Worm (Caenorhabditis elegans): ENCODE measurements around the gene clc-20.

DNA sequence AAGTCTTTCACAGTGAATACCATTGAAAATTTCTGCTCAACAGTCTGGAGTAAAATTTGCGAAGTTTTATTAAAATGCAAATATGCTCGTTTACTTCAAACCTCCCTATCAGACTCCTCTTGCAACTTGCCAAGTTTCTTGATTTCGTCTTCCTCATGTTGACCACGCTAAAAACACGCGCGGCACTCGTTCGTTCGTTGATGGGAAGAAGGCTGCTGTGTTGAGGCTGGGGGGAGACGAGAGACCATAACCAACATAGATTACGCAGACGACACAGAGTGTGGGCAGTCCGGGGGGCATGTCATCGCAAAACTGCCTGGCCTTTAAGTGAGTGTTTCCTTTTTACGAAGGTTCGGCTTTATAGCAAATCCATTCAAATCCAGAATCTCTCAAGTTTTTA, 28.4 kb upstream of the clc-20 start:
- TF ChIP-seq madf-2 (tag; optimal IDR thresholded peaks at IDR 0.05) (no peak), K02D7.2 (tag; optimal IDR thresholded peaks at IDR 0.05) (no peak), ceh-45 (GFP tag; IDR thresholded peaks at IDR 0.05) (no peak), ceh-9 (tag; optimal IDR thresholded peaks at IDR 0.05) (no peak), dve-1 (tag; optimal IDR thresholded peaks at IDR 0.05) (no peak)
